Worm (Caenorhabditis elegans): ENCODE measurements around the gene C08D8.1.

DNA sequence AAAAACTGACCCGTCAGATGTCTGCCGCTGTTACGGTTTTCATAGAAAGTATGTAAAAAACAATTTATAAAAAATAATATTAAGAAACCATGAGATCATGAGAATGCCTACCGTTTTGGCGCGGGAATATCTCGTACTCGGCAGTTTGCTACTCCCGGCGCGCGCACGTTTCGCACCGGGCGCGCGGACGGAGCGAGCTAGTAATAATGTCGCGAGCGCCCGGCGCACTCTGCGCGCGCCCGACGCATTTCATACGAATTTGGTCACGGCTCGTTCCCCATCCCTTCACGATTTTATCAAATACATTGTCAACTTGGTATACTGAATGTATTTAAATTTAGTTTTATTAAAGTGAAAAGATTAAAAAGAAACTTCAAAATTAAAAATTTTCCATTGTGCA is 19.7 kb upstream of the C08D8.1 start:
- TF ChIP-seq lsy-2 (tag; optimal IDR thresholded peaks at IDR 0.05) (no peak), nhr-11 (tag; optimal IDR thresholded peaks at IDR 0.05) (no peak), blmp-1 (tag; optimal IDR thresholded peaks at IDR 0.05; ENCODE audit: insufficient read depth) (no peak), skn-1 (tag; optimal IDR thresholded peaks at IDR 0.05) (no peak), nhr-237 (tag; optimal IDR thresholded peaks at IDR 0.05) (no peak), unc-55 (GFP tag; optimal IDR thresholded peaks at IDR 0.05) (no peak), nhr-25 (tag; optimal IDR thresholded peaks at IDR 0.05) (no peak), sem-4 (tag; optimal IDR thresholded peaks at IDR 0.05) (no peak), ama-1 (optimal IDR thresholded peaks at IDR 0.05) (no peak), lin-13 (GFP tag; optimal IDR thresholded peaks at IDR 0.05) (no peak), zag-1 (tag; optimal IDR thresholded peaks at IDR 0.05) (no peak), fos-1 (tag; optimal IDR thresholded peaks at IDR 0.05) (no peak), nhr-23 (tag; optimal IDR thresholded peaks at IDR 0.05) (no peak)

Measured in whole organism, L2 larva.